Fruit fly (Drosophila melanogaster): Measurements from ENCODE around the gene tup.

- TF ChIP-seq CG8478 (optimal IDR thresholded peaks at IDR 0.05) (no peak), CTCF (optimal IDR thresholded peaks at IDR 0.05) (peak; percentile 58 to 80)
These were observed 22.2 kb downstream of the tup start, which contains the start of the genes CG10602 and mRpL13 for dm6 chr2L:18858661-18859532.

Measured in S2 (cell line).